Fruit fly (Drosophila melanogaster) whole organism, embryonic: ENCODE data around the gene CG15719.
A peak's percentile ranks its signal among the peaks of the same experiment; 100 is the strongest.

Source experiments
- Adf1 ChIP-seq: fragments of 200-800 bp; sonication (Bioruptor generic); IDR thresholded peaks from 2 replicates; pipeline ENCODE4 v1.3.6; 2022; ENCODE audit warnings: missing biosample characterization, missing genetic modification characterization
- CG10209 ChIP-seq: fragments of 200-800 bp; sonication (Bioruptor generic); optimal IDR thresholded peaks from 3 replicates; lab custom pipeline; 2017; ENCODE audit warnings: missing biosample characterization, mild to moderate bottlenecking, missing genetic modification characterization, missing genetic modification reagents
- CG10431 ChIP-seq: fragments of 200-800 bp; sonication (Bioruptor generic); optimal IDR thresholded peaks from 3 replicates; lab custom pipeline; 2018; ENCODE audit warnings: missing biosample characterization, mild to moderate bottlenecking, missing genetic modification characterization
- CG10462 ChIP-seq: fragments of 200-800 bp; sonication (Bioruptor generic); optimal IDR thresholded peaks from 2 replicates; lab custom pipeline; 2016; ENCODE audit warnings: missing biosample characterization, missing genetic modification characterization
- CG10654 ChIP-seq: fragments of 200-800 bp; sonication (Bioruptor generic); optimal IDR thresholded peaks from 2 replicates; lab custom pipeline; 2016; ENCODE audit warnings: missing biosample characterization, missing genetic modification characterization
- CG11085 ChIP-seq: fragments of 200-800 bp; sonication (Bioruptor generic); IDR thresholded peaks from 2 replicates; pipeline ENCODE4 v1.3.6; 2022; ENCODE audit warnings: missing biosample characterization, missing genetic modification characterization
- CG11504 ChIP-seq: fragments of 200-800 bp; sonication (Bioruptor generic); optimal IDR thresholded peaks from 3 replicates; lab custom pipeline; 2019; ENCODE audit warnings: missing biosample characterization, mild to moderate bottlenecking, missing genetic modification characterization, moderate library complexity
- CG1233 ChIP-seq: fragments of 200-800 bp; sonication (Bioruptor generic); optimal IDR thresholded peaks from 4 replicates; lab custom pipeline; 2018; ENCODE audit warnings: missing biosample characterization, mild to moderate bottlenecking, missing genetic modification characterization
- CG12391 ChIP-seq: fragments of 200-800 bp; sonication (Bioruptor generic); optimal IDR thresholded peaks from 3 replicates; lab custom pipeline; 2018; ENCODE audit warnings: missing biosample characterization, mild to moderate bottlenecking, missing genetic modification characterization, moderate library complexity
- CG12942 ChIP-seq: fragments of 200-800 bp; sonication (Bioruptor generic); optimal IDR thresholded peaks from 3 replicates; lab custom pipeline; 2016; ENCODE audit warnings: missing biosample characterization, missing genetic modification characterization
- CG15479 ChIP-seq: fragments of 200-800 bp; sonication (Bioruptor generic); optimal IDR thresholded peaks from 3 replicates; lab custom pipeline; 2019; ENCODE audit warnings: missing biosample characterization, mild to moderate bottlenecking, missing genetic modification characterization, moderate library complexity
- CG16815 ChIP-seq: fragments of 200-800 bp; sonication (Bioruptor generic); optimal IDR thresholded peaks from 3 replicates; lab custom pipeline; 2017; ENCODE audit warnings: missing biosample characterization, mild to moderate bottlenecking, missing genetic modification characterization
- CG17612 ChIP-seq: fragments of 200-800 bp; sonication (Bioruptor generic); IDR thresholded peaks from 2 replicates; pipeline ENCODE4 v1.3.6; 2022; ENCODE audit warnings: missing biosample characterization, missing genetic modification characterization
- CG18599 ChIP-seq: fragments of 200-800 bp; sonication (Bioruptor generic); optimal IDR thresholded peaks from 3 replicates; lab custom pipeline; 2017; ENCODE audit warnings: missing biosample characterization, missing genetic modification characterization, mild to moderate bottlenecking, moderate library complexity, missing genetic modification reagents
- CG31441 ChIP-seq: fragments of 200-800 bp; sonication (Bioruptor generic); IDR thresholded peaks from 2 replicates; pipeline ENCODE4 v1.3.6; 2022; ENCODE audit warnings: missing biosample characterization, missing genetic modification characterization
- CG4617 ChIP-seq: fragments of 200-800 bp; sonication (Bioruptor generic); optimal IDR thresholded peaks from 3 replicates; lab custom pipeline; 2016; ENCODE audit warnings: missing biosample characterization, missing genetic modification characterization, borderline replicate concordance
- CG6765 ChIP-seq: fragments of 200-800 bp; sonication (Bioruptor generic); optimal IDR thresholded peaks from 3 replicates; lab custom pipeline; 2017; ENCODE audit warnings: missing biosample characterization, mild to moderate bottlenecking, missing genetic modification characterization
- Deaf1 ChIP-seq: fragments of 200-800 bp; optimal IDR thresholded peaks from 3 replicates; lab custom pipeline; 2019; ENCODE audit warnings: missing biosample characterization, mild to moderate bottlenecking, missing genetic modification characterization, moderate library complexity
- Ets65A ChIP-seq: fragments of 200-800 bp; sonication (Bioruptor generic); peaks from one replicate; lab custom pipeline; 2016; ENCODE audit warnings: missing biosample characterization, missing genetic modification characterization
- MESR4 ChIP-seq: fragments of 200-800 bp; sonication (Bioruptor generic); optimal IDR thresholded peaks from 2 replicates; lab custom pipeline; 2018; ENCODE audit warnings: missing biosample characterization, mild to moderate bottlenecking, missing genetic modification characterization, moderate library complexity
- Myb ChIP-seq: fragments of 200-800 bp; sonication (Bioruptor generic); optimal IDR thresholded peaks from 2 replicates; lab custom pipeline; 2016; ENCODE audit warnings: missing biosample characterization, missing genetic modification characterization
- NFAT ChIP-seq: fragments of 200-800 bp; sonication (Bioruptor generic); IDR thresholded peaks from 2 replicates; pipeline ENCODE4 v1.3.6; 2022; ENCODE audit warnings: missing biosample characterization, missing genetic modification characterization
- Nf-YC ChIP-seq: fragments of 200-800 bp; optimal IDR thresholded peaks from 3 replicates; lab custom pipeline; 2019; ENCODE audit warnings: missing biosample characterization, mild to moderate bottlenecking, missing genetic modification characterization, moderate library complexity
- Six4 ChIP-seq: fragments of 200-800 bp; sonication (Bioruptor generic); optimal IDR thresholded peaks from 2 replicates; lab custom pipeline; 2016; ENCODE audit warnings: missing biosample characterization, missing genetic modification characterization
- Xbp1 ChIP-seq: fragments of 200-800 bp; sonication (Bioruptor generic); optimal IDR thresholded peaks from 3 replicates; lab custom pipeline; 2016; ENCODE audit warnings: missing biosample characterization, mild to moderate bottlenecking, missing genetic modification characterization
- abd-A ChIP-seq: fragments of 200-800 bp; sonication (Bioruptor generic); optimal IDR thresholded peaks from 3 replicates; lab custom pipeline; 2019; ENCODE audit warnings: missing biosample characterization, mild to moderate bottlenecking, missing genetic modification characterization, moderate library complexity
- al ChIP-seq: fragments of 200-800 bp; sonication (Bioruptor generic); IDR thresholded peaks from 2 replicates; pipeline ENCODE4 v1.3.6; 2022; ENCODE audit warnings: missing biosample characterization, missing genetic modification characterization
- cad ChIP-seq: fragments of >200 bp; optimal IDR thresholded peaks from 2 replicates; lab custom pipeline; 2017; ENCODE audit warnings: missing biosample characterization, missing genetic modification characterization
- cas ChIP-seq: fragments of 200-800 bp; sonication (Bioruptor generic); IDR thresholded peaks from 2 replicates; pipeline ENCODE4 v1.3.6; 2022; ENCODE audit warnings: missing biosample characterization, missing genetic modification characterization
- chm ChIP-seq: fragments of 200-800 bp; sonication (Bioruptor generic); IDR thresholded peaks from 2 replicates; pipeline ENCODE4 v1.3.6; 2022; ENCODE audit warnings: missing biosample characterization, missing genetic modification characterization
- chn ChIP-seq: fragments of 200-800 bp; sonication (Bioruptor generic); optimal IDR thresholded peaks from 2 replicates; lab custom pipeline; 2016; ENCODE audit warnings: missing biosample characterization, missing genetic modification characterization
- crol ChIP-seq: fragments of 200-800 bp; sonication (Bioruptor generic); IDR thresholded peaks from 2 replicates; pipeline ENCODE4 v1.3.6; 2022; ENCODE audit warnings: missing biosample characterization, missing genetic modification characterization
- dan ChIP-seq: fragments of 200-800 bp; sonication (Bioruptor generic); IDR thresholded peaks from 2 replicates; pipeline ENCODE4 v1.3.6; 2022; ENCODE audit warnings: missing biosample characterization, missing genetic modification characterization
- danr ChIP-seq: fragments of 200-800 bp; sonication (Bioruptor generic); IDR thresholded peaks from 2 replicates; pipeline ENCODE4 v1.3.6; 2022; ENCODE audit warnings: missing biosample characterization, missing genetic modification characterization
- dmrt11E ChIP-seq: fragments of 200-800 bp; sonication (Bioruptor generic); optimal IDR thresholded peaks from 3 replicates; lab custom pipeline; 2018; ENCODE audit warnings: missing biosample characterization, mild to moderate bottlenecking, missing genetic modification characterization, moderate library complexity
- dysf ChIP-seq: fragments of 200-800 bp; sonication (Bioruptor generic); IDR thresholded peaks from 3 replicates; pipeline ENCODE4 v1.3.6; 2022; ENCODE audit warnings: missing biosample characterization, missing genetic modification characterization
- ems ChIP-seq: fragments of 200-800 bp; sonication (Bioruptor generic); optimal IDR thresholded peaks from 3 replicates; lab custom pipeline; 2016; ENCODE audit warnings: missing biosample characterization, missing genetic modification characterization
- nerfin-2 ChIP-seq: fragments of 200-800 bp; sonication (Bioruptor generic); IDR thresholded peaks from 2 replicates; pipeline ENCODE4 v1.3.6; 2022; ENCODE audit warnings: missing biosample characterization, missing genetic modification characterization; ENCODE audit not compliant: partially characterized antibody
- phol ChIP-seq: fragments of 200-800 bp; sonication (Bioruptor generic); optimal IDR thresholded peaks from 3 replicates; lab custom pipeline; 2018; ENCODE audit warnings: missing biosample characterization, mild to moderate bottlenecking, missing genetic modification characterization, moderate library complexity
- rib ChIP-seq: fragments of 200-800 bp; sonication (Bioruptor generic); IDR thresholded peaks from 2 replicates; pipeline ENCODE4 v1.3.6; 2022; ENCODE audit warnings: missing biosample characterization, missing genetic modification characterization
- scrt ChIP-seq: fragments of 200-800 bp; sonication (Bioruptor generic); optimal IDR thresholded peaks from 2 replicates; lab custom pipeline; 2018; ENCODE audit warnings: missing biosample characterization, mild to moderate bottlenecking, missing genetic modification characterization, moderate library complexity
- sens-2 ChIP-seq: fragments of 200-800 bp; sonication (Bioruptor generic); IDR thresholded peaks from 2 replicates; pipeline ENCODE4 v1.3.6; 2022; ENCODE audit warnings: missing biosample characterization, missing genetic modification characterization
- seq ChIP-seq: fragments of 200-800 bp; sonication (Bioruptor generic); IDR thresholded peaks from 2 replicates; pipeline ENCODE4 v1.3.6; 2022; ENCODE audit warnings: missing biosample characterization, missing genetic modification characterization
- stwl ChIP-seq: fragments of 200-800 bp; sonication (Bioruptor generic); optimal IDR thresholded peaks from 3 replicates; lab custom pipeline; 2018; ENCODE audit warnings: missing biosample characterization, mild to moderate bottlenecking, missing genetic modification characterization, moderate library complexity
- tin ChIP-seq: fragments of 200-800 bp; sonication (Bioruptor generic); optimal IDR thresholded peaks from 3 replicates; lab custom pipeline; 2016; ENCODE audit warnings: missing biosample characterization, missing genetic modification characterization
- tup ChIP-seq: fragments of 200-800 bp; sonication (Bioruptor generic); optimal IDR thresholded peaks from 2 replicates; lab custom pipeline; 2016; ENCODE audit warnings: missing biosample characterization, mild to moderate bottlenecking, missing genetic modification characterization, moderate library complexity
- zen2 ChIP-seq: fragments of 200-800 bp; sonication (Bioruptor generic); IDR thresholded peaks from 3 replicates; pipeline ENCODE4 v1.3.6; 2022; ENCODE audit warnings: missing biosample characterization, missing genetic modification characterization; ENCODE audit not compliant: partially characterized antibody
- zfh1 ChIP-seq: fragments of 200-800 bp; sonication (Bioruptor generic); IDR thresholded peaks from 3 replicates; pipeline ENCODE4 v1.3.6; 2022; ENCODE audit warnings: missing biosample characterization, missing genetic modification characterization

The CG15719 gene

dm6 chrX:13012289-13012688, 7.6 kb upstream of the CG15719 start (continued):
- TF ChIP-seq scrt = peak; percentile 97
- TF ChIP-seq zen2 = no peak
- TF ChIP-seq Six4 = no peak
- TF ChIP-seq crol (GFP tag; lab: Robert Waterston, UW) = peak; percentile 54; the same call in 1 of the 2 replicates
- no peak for TF ChIP-seq Myb (GFP tag; lab: Kevin White, UChicago)
- peak; percentile 92 for TF ChIP-seq abd-A
- TF ChIP-seq zfh1 (GFP tag; lab: Robert Waterston, UW) = no peak
- no peak for TF ChIP-seq ems (GFP tag; lab: Kevin White, UChicago)
- TF ChIP-seq CG12391 (tag; lab: Kevin White, UChicago) = no peak
- no peak for TF ChIP-seq phol (tag; lab: Kevin White, UChicago)
- no peak for TF ChIP-seq nerfin-2 (GFP tag; lab: Robert Waterston, UW)
- TF ChIP-seq MESR4 (GFP tag; lab: Kevin White, UChicago) = no peak
- no peak for TF ChIP-seq tup (GFP tag; lab: Kevin White, UChicago)

dm6 chrX:12988025-12988801, 16.5 kb downstream of the CG15719 start, which contains the start of gene rsh:
Gene rsh, plus strand, starts transcription at chrX:12988615.
- TF ChIP-seq cas (GFP tag; lab: Robert Waterston, UW) (no peak), CG4617 (GFP tag; lab: Kevin White, UChicago) (no peak), CG10654 (GFP tag; lab: Kevin White, UChicago) (no peak), stwl (no peak), MESR4 (GFP tag; lab: Kevin White, UChicago) (no peak), CG6765 (GFP tag; lab: Kevin White, UChicago) (no peak), CG11504 (tag; lab: Kevin White, UChicago) (peak; percentile 30), Six4 (no peak), Nf-YC (tag; lab: Kevin White, UChicago) (peak; percentile 58), scrt (peak; percentile 98), CG18599 (GFP tag; lab: Kevin White, UChicago) (peak; percentile 9), CG12391 (tag; lab: Kevin White, UChicago) (no peak), rib (GFP tag; lab: Robert Waterston, UW) (no peak), CG11085 (no peak), CG17612 (no peak), CG16815 (no peak), tin (GFP tag; lab: Kevin White, UChicago) (no peak), dysf (GFP tag; lab: Robert Waterston, UW) (no peak), Adf1 (peak; percentile 84), CG31441 (GFP tag; lab: Robert Waterston, UW) (no peak), al (GFP tag; lab: Robert Waterston, UW) (no peak), Deaf1 (peak; percentile 91), cad (GFP tag; lab: Kevin White, UChicago) (no peak), danr (no peak), Ets65A (GFP tag; lab: Kevin White, UChicago) (peak; percentile 16), NFAT (GFP tag; lab: Robert Waterston, UW) (no peak), CG10431 (GFP tag; lab: Kevin White, UChicago) (no peak), chn (GFP tag; lab: Kevin White, UChicago) (no peak), CG12942 (GFP tag; lab: Kevin White, UChicago) (no peak), CG15479 (GFP tag; lab: Kevin White, UChicago) (no peak), CG1233 (no peak), sens-2 (GFP tag; lab: Robert Waterston, UW) (no peak), CG10209 (no peak), dmrt11E (tag; lab: Kevin White, UChicago) (no peak), seq (GFP tag; lab: Robert Waterston, UW) (no peak), dan (GFP tag; lab: Robert Waterston, UW) (no peak), abd-A (peak; percentile 59), CG10462 (GFP tag; lab: Kevin White, UChicago) (no peak), chm (GFP tag; lab: Robert Waterston, UW) (no peak), Xbp1 (GFP tag; lab: Kevin White, UChicago) (no peak)
